Worm (Caenorhabditis elegans): Measurements from ENCODE around the gene C53A5.9.

The C53A5.9 gene

ce11 chrV:14545816-14546283 is 12.8 kb downstream of the C53A5.9 start, which contains the start of gene rike-1:
rike-1 (minus strand) TSS chrV:14545866.
- peak; percentile 50 for TF ChIP-seq ceh-31 (tag; optimal IDR thresholded peaks at IDR 0.05)
- TF ChIP-seq ztf-16 (tag; optimal IDR thresholded peaks at IDR 0.05) = peak; percentile 61
- peak; percentile 52 for TF ChIP-seq ets-4 (tag; optimal IDR thresholded peaks at IDR 0.05)
- no peak for TF ChIP-seq pha-4 (tag; optimal IDR thresholded peaks at IDR 0.05)
- no peak for TF ChIP-seq ceh-9 (tag; optimal IDR thresholded peaks at IDR 0.05)
- no peak for TF ChIP-seq odd-2 (tag; optimal IDR thresholded peaks at IDR 0.05)
- no peak for TF ChIP-seq mec-3 (tag; optimal IDR thresholded peaks at IDR 0.05; ENCODE audit: borderline replicate concordance)
- no peak for TF ChIP-seq unc-86 (tag; optimal IDR thresholded peaks at IDR 0.05)
- TF ChIP-seq ceh-14 (tag; optimal IDR thresholded peaks at IDR 0.05) = peak; percentile 15
- TF ChIP-seq unc-42 (tag; optimal IDR thresholded peaks at IDR 0.05) = peak; percentile 49
- no peak for TF ChIP-seq C38D4.7 (GFP tag; optimal IDR thresholded peaks at IDR 0.05)
- TF ChIP-seq K09A11.1 (tag; optimal IDR thresholded peaks at IDR 0.05; ENCODE audit: insufficient read depth) = no peak
- TF ChIP-seq madf-2 (tag; optimal IDR thresholded peaks at IDR 0.05) = no peak
- TF ChIP-seq pha-2 (tag; optimal IDR thresholded peaks at IDR 0.05) = no peak
- TF ChIP-seq ceh-34 (tag; optimal IDR thresholded peaks at IDR 0.05) = no peak
- peak; percentile 59 for TF ChIP-seq ceh-2 (tag; optimal IDR thresholded peaks at IDR 0.05)
- no peak for TF ChIP-seq F13H6.1 (tag; optimal IDR thresholded peaks at IDR 0.05)
- TF ChIP-seq zip-5 (tag; optimal IDR thresholded peaks at IDR 0.05) = no peak
- no peak for TF ChIP-seq sox-2 (GFP tag; IDR thresholded peaks at IDR 0.05)
- TF ChIP-seq tbx-7 (tag; optimal IDR thresholded peaks at IDR 0.05) = no peak

DNA sequence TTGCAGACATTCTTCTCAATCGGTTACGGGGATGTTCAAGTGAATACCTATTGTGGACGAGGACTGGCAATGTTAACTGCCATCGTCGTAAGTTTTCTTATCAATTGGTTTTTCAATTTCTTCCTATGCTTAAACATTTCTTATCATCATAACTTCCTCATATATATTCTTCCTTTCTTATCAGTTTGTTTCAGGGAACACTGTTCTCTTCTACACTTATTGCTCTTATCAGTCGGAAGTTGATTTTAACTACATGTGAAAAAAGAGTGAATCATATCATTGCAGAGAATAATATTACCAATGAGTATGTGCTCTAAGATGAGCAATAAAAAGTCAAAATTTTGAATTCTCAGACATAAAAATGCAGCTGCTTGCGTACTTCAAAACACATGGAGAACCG is 16.5 kb downstream of the C53A5.9 start:
- TF ChIP-seq elt-2 (tag; optimal IDR thresholded peaks at IDR 0.05) (peak; percentile 96), ceh-30 (tag; optimal IDR thresholded peaks at IDR 0.05) (no peak)

DNA sequence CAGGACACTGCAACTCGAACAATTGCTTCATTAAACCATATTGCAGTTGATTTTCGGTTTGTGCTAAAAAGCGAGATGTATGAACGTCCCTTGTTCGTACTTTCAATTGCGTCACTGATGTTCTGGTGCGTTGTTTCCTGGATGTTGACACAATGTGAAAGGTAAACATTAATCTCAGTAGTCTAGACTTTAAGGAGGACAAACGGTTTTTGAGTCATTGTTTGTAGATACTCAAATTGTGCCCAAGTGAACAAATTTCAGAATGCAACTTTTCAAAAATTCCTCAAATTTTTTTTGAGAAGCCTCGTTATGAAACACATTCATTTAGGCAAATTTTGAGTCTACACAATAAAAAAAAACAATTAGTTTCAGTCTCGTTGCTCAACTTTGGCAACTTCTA is 17.7 kb downstream of the C53A5.9 start:
- no peak for TF ChIP-seq tbx-7 (tag; optimal IDR thresholded peaks at IDR 0.05)
- no peak for TF ChIP-seq ceh-19 (GFP tag; optimal IDR thresholded peaks at IDR 0.05)
- no peak for TF ChIP-seq ceh-31 (tag; optimal IDR thresholded peaks at IDR 0.05)
- no peak for TF ChIP-seq pat-9 (tag; optimal IDR thresholded peaks at IDR 0.05)
- TF ChIP-seq dve-1 (tag; optimal IDR thresholded peaks at IDR 0.05) = no peak
- TF ChIP-seq K09A11.1 (tag; optimal IDR thresholded peaks at IDR 0.05; ENCODE audit: insufficient read depth) = no peak
- TF ChIP-seq eyg-1 (tag; optimal IDR thresholded peaks at IDR 0.05) = no peak
- TF ChIP-seq fkh-10 (GFP tag; optimal IDR thresholded peaks at IDR 0.05) = no peak

DNA sequence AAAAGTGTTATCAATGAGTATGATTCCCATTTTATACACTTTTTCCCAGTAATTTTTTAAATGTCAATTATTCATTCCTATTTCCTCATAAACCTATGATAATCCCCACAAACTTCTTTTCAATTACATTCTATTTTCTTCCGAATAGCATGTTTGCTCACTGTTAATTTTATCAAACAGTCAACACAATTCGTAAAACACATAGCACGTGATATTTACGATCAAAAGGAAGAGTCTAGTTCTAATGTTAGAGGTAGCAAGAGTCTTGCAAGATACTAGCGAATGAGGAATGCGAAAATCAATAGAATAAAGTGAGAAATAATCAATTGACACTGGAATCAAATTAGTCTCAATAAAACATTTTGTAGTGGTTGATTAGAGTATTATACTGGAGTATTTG is 19.3 kb downstream of the C53A5.9 start:
- TF ChIP-seq ref-2 (tag; optimal IDR thresholded peaks at IDR 0.05) (no peak), pqm-1 (tag; optimal IDR thresholded peaks at IDR 0.05) (no peak), tbx-7 (tag; optimal IDR thresholded peaks at IDR 0.05) (no peak), madf-2 (tag; optimal IDR thresholded peaks at IDR 0.05) (no peak), ceh-45 (GFP tag; IDR thresholded peaks at IDR 0.05) (no peak), ahr-1 (tag; optimal IDR thresholded peaks at IDR 0.05) (no peak), fkh-6 (tag; optimal IDR thresholded peaks at IDR 0.05) (no peak), ceh-34 (tag; optimal IDR thresholded peaks at IDR 0.05) (no peak), ztf-16 (tag; optimal IDR thresholded peaks at IDR 0.05) (no peak), sdc-2 (tag; optimal IDR thresholded peaks at IDR 0.05) (no peak), nhr-232 (tag; optimal IDR thresholded peaks at IDR 0.05) (no peak)

DNA sequence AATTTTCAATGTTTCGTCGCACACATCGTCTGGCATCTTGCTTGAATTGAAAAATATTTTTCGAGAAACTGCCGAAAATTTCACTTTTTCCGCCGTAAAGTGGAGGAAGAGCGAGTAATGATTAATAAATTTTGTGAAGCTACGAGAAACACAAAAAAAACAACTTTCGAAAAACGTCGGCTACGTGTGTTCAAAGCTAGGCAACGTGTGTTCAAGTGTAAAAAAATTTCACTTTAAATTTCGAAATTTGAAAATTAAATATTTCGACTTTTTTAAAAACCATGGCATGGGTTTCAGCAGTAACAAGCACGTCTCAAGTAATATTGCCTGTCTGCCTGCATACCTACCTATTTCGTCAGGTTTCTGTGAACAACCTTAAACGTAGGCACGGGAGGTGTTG is 22.4 kb downstream of the C53A5.9 start, which contains the start of gene tag-191:
Gene tag-191, minus strand, starts transcription at position 101 of the 400 bp plus-strand sequence.
- TF ChIP-seq zip-5 (tag; optimal IDR thresholded peaks at IDR 0.05) (no peak), ceh-34 (tag; optimal IDR thresholded peaks at IDR 0.05) (no peak), sox-2 (GFP tag; IDR thresholded peaks at IDR 0.05) (no peak), unc-55 (GFP tag; optimal IDR thresholded peaks at IDR 0.05) (no peak), fax-1 (tag; optimal IDR thresholded peaks at IDR 0.05) (no peak), gmeb-2 (tag; optimal IDR thresholded peaks at IDR 0.05) (no peak), sdc-2 (tag; optimal IDR thresholded peaks at IDR 0.05) (no peak), tbx-7 (tag; optimal IDR thresholded peaks at IDR 0.05) (no peak)

Data from whole organism, late embryonic.